Worm (Caenorhabditis elegans) whole organism, L1 larva: Measurements from ENCODE around the gene F53B2.8.

ENCODE experiments used
- blmp-1 ChIP-seq: fragments of 150-350 bp; optimal IDR thresholded peaks from 2 replicates; lab custom pipeline; 2014; ENCODE audit warnings: missing biosample characterization, missing genetic modification characterization
- ceh-82 ChIP-seq, 3 experiments: fragments of 150-350 bp in 1 of 3; sonication (generic microtip) in 2 of 3; optimal IDR thresholded peaks; 2 replicates each; lab custom pipeline; 2014 to 2017; ENCODE audit warnings: missing biosample characterization in 3 of 3, missing genetic modification characterization in 3 of 3
- efl-1 ChIP-seq, 4 experiments: fragments of 150-350 bp; optimal IDR thresholded peaks in 3 of 4; peaks in 1 of 4; 1 replicate in 1 of 4; 2 replicates in 3 of 4; lab custom pipeline; 2014; ENCODE audit warnings: missing biosample characterization in 2 of 4, missing genetic modification characterization in 2 of 4, missing genetic modification reagents in 2 of 4
- lin-13 ChIP-seq: fragments of 150-350 bp; optimal IDR thresholded peaks from 2 replicates; lab custom pipeline; 2014; ENCODE audit warnings: missing biosample characterization, missing genetic modification reagents, missing genetic modification characterization
- mab-9 ChIP-seq: fragments of 200-800 bp; sonication (Bioruptor generic); IDR thresholded peaks from 2 replicates; pipeline ENCODE4 v1.3.6; 2022; ENCODE audit warnings: missing genetic modification reagents, missing genetic modification characterization, missing compliant biosample characterization
- nhr-11 ChIP-seq: fragments of 150-350 bp; optimal IDR thresholded peaks from 2 replicates; lab custom pipeline; 2014; ENCODE audit warnings: missing biosample characterization, missing genetic modification characterization
- nhr-19 ChIP-seq: fragments of 200-800 bp; sonication (Bioruptor generic); conservative IDR thresholded peaks from 2 replicates; pipeline ENCODE4 v1.3.6; 2022; ENCODE audit warnings: missing genetic modification characterization, missing compliant biosample characterization
- nhr-28 ChIP-seq: fragments of 150-350 bp; optimal IDR thresholded peaks from 2 replicates; lab custom pipeline; 2014; ENCODE audit warnings: missing biosample characterization, missing genetic modification characterization
- unc-62 ChIP-seq: fragments of 150-350 bp; optimal IDR thresholded peaks from 2 replicates; lab custom pipeline; 2014; ENCODE audit warnings: missing biosample characterization, missing genetic modification reagents, missing genetic modification characterization

ce11 chrIV:12544624-12545023, 17.4 kb upstream of the F53B2.8 start:
- TF ChIP-seq nhr-19 (GFP tag; lab: Robert Waterston, UW) (no peak), efl-1 (optimal IDR thresholded peaks at IDR 0.05; lab: Kevin White, UChicago) (no peak), efl-1 (GFP tag; optimal IDR thresholded peaks at IDR 0.05 in 1 of 2; lab: Kevin White, UChicago) (no peak), lin-13 (no peak), ceh-82 (tag; optimal IDR thresholded peaks at IDR 0.05; lab: Kevin White, UChicago) (no peak), mab-9 (GFP tag; lab: Robert Waterston, UW) (no peak), unc-62 (no peak), blmp-1 (tag; lab: Kevin White, UChicago) (no peak), nhr-11 (tag; lab: Kevin White, UChicago) (no peak), nhr-28 (tag; lab: Kevin White, UChicago) (no peak)
